Worm (Caenorhabditis elegans) whole organism, L1 larva: ENCODE data around the gene cyp-14A3.
A peak's percentile ranks its signal among the peaks of the same experiment; 100 is the strongest.

Experiments
- C04F5.9 ChIP-seq: sonication (generic microtip); optimal IDR thresholded peaks from 2 replicates; lab custom pipeline; 2016; ENCODE audit warnings: missing genetic modification characterization, missing compliant biosample characterization
- C16A3.4 ChIP-seq: fragments of 150-350 bp; optimal IDR thresholded peaks from 2 replicates; lab custom pipeline; 2014; ENCODE audit warnings: missing biosample characterization, missing genetic modification characterization
- F16B12.6 ChIP-seq: fragments of 150-350 bp; optimal IDR thresholded peaks from 2 replicates; lab custom pipeline; 2014; ENCODE audit warnings: missing biosample characterization, missing genetic modification characterization
- Y116A8C.19 ChIP-seq: sonication (generic microtip); optimal IDR thresholded peaks from 2 replicates; lab custom pipeline; 2016; ENCODE audit warnings: missing compliant biosample characterization, missing genetic modification characterization, borderline replicate concordance
- alr-1 ChIP-seq: fragments of 200-800 bp; sonication (Bioruptor generic); optimal IDR thresholded peaks from 2 replicates; lab custom pipeline; 2018; ENCODE audit warnings: borderline replicate concordance, mild to moderate bottlenecking, missing genetic modification characterization, missing compliant biosample characterization
- aly-2 ChIP-seq: fragments of 150-350 bp; optimal IDR thresholded peaks from 2 replicates; lab custom pipeline; 2014; ENCODE audit warnings: missing biosample characterization, missing genetic modification characterization
- blmp-1 ChIP-seq: fragments of 150-350 bp; optimal IDR thresholded peaks from 2 replicates; lab custom pipeline; 2014; ENCODE audit warnings: missing biosample characterization, missing genetic modification characterization
- ceh-8 ChIP-seq: fragments of 200-800 bp; sonication (Bioruptor generic); optimal IDR thresholded peaks from 2 replicates; lab custom pipeline; 2018; ENCODE audit warnings: mild to moderate bottlenecking, missing genetic modification characterization, moderate library complexity, missing compliant biosample characterization
- ceh-90 ChIP-seq: sonication (generic microtip); optimal IDR thresholded peaks from 2 replicates; lab custom pipeline; 2016; ENCODE audit warnings: missing genetic modification characterization, missing compliant biosample characterization
- ces-1 ChIP-seq: fragments of 150-350 bp; optimal IDR thresholded peaks from 2 replicates; lab custom pipeline; 2014; ENCODE audit warnings: missing biosample characterization, missing genetic modification reagents, missing genetic modification characterization
- dpl-1 ChIP-seq, 3 experiments: fragments of 150-350 bp in 2 of 3; sonication (generic microtip) in 1 of 3; optimal IDR thresholded peaks; 2 replicates each; lab custom pipeline; 2014 to 2017; ENCODE audit warnings: missing biosample characterization in 3 of 3, missing genetic modification characterization in 3 of 3, missing genetic modification reagents in 3 of 3
- dsc-1 ChIP-seq: sonication (generic microtip); optimal IDR thresholded peaks from 2 replicates; lab custom pipeline; 2016; ENCODE audit warnings: mild to moderate bottlenecking, missing genetic modification characterization, missing compliant biosample characterization
- efl-3 ChIP-seq: fragments of 200-800 bp; sonication (Bioruptor generic); optimal IDR thresholded peaks from 2 replicates; lab custom pipeline; 2018; ENCODE audit warnings: mild to moderate bottlenecking, missing genetic modification characterization, missing compliant biosample characterization
- egl-13 ChIP-seq: sonication (generic microtip); optimal IDR thresholded peaks from 2 replicates; lab custom pipeline; 2016; ENCODE audit warnings: missing genotype, missing genetic modification reagents, missing genetic modification characterization, missing compliant biosample characterization
- egl-27 ChIP-seq, 2 experiments: fragments of 150-350 bp in 1 of 2; sonication (generic microtip); optimal IDR thresholded peaks; 3 replicates each; lab custom pipeline; 2017 to 2018; ENCODE audit warnings: missing biosample characterization in 2 of 2, missing genetic modification characterization in 2 of 2, missing genetic modification reagents in 2 of 2
- elt-2 ChIP-seq: sonication (generic microtip); optimal IDR thresholded peaks from 2 replicates; lab custom pipeline; 2016; ENCODE audit warnings: missing genetic modification characterization, mild to moderate bottlenecking, inconsistent platforms, missing compliant biosample characterization, missing genetic modification reagents
- fkh-10 ChIP-seq: sonication (generic microtip); optimal IDR thresholded peaks from 2 replicates; lab custom pipeline; 2017; ENCODE audit warnings: missing biosample characterization, missing genetic modification reagents, missing genetic modification characterization
- fkh-8 ChIP-seq: sonication (generic microtip); optimal IDR thresholded peaks from 2 replicates; lab custom pipeline; 2016; ENCODE audit warnings: mild to moderate bottlenecking, missing genetic modification characterization, missing compliant biosample characterization
- fos-1 ChIP-seq: fragments of 150-350 bp; optimal IDR thresholded peaks from 2 replicates; lab custom pipeline; 2014; ENCODE audit warnings: missing biosample characterization, missing genetic modification characterization
- grh-1 ChIP-seq: fragments of 200-800 bp; sonication (Bioruptor generic); IDR thresholded peaks from 2 replicates; pipeline ENCODE4 v1.3.6; 2022; ENCODE audit warnings: missing genetic modification reagents, missing genetic modification characterization, missing compliant biosample characterization
- hlh-17 ChIP-seq: fragments of 200-800 bp; sonication (Bioruptor generic); optimal IDR thresholded peaks from 2 replicates; lab custom pipeline; 2018; ENCODE audit warnings: missing genetic modification characterization, mild to moderate bottlenecking, missing compliant biosample characterization, moderate library complexity, borderline replicate concordance
- irx-1 ChIP-seq: sonication (generic microtip); optimal IDR thresholded peaks from 2 replicates; lab custom pipeline; 2016; ENCODE audit warnings: missing genetic modification characterization, missing compliant biosample characterization
- isw-1 ChIP-seq: fragments of 200-800 bp; sonication (Bioruptor generic); IDR thresholded peaks from 2 replicates; pipeline ENCODE4 v1.3.6; 2022; ENCODE audit warnings: missing genetic modification characterization, missing compliant biosample characterization
- lin-13 ChIP-seq: fragments of 150-350 bp; optimal IDR thresholded peaks from 2 replicates; lab custom pipeline; 2014; ENCODE audit warnings: missing biosample characterization, missing genetic modification reagents, missing genetic modification characterization
- lin-15B ChIP-seq: fragments of 150-350 bp; sonication (generic microtip); optimal IDR thresholded peaks from 3 replicates; lab custom pipeline; 2014; ENCODE audit warnings: missing biosample characterization, missing genetic modification characterization
- lin-35 ChIP-seq, 2 experiments: fragments of 150-350 bp; optimal IDR thresholded peaks; 2 replicates each; lab custom pipeline; 2014; ENCODE audit warnings: missing biosample characterization in 2 of 2, missing genetic modification characterization in 2 of 2, missing genetic modification reagents in 2 of 2
- lin-39 ChIP-seq: fragments of 150-350 bp; optimal IDR thresholded peaks from 2 replicates; lab custom pipeline; 2014; ENCODE audit warnings: missing biosample characterization, missing genetic modification reagents, missing genetic modification characterization
- lsy-2 ChIP-seq, 2 experiments: fragments of 150-350 bp; optimal IDR thresholded peaks; 2 replicates each; lab custom pipeline; 2014; ENCODE audit warnings: missing biosample characterization in 2 of 2, missing genetic modification characterization in 2 of 2
- mdl-1 ChIP-seq, 2 experiments: fragments of 150-350 bp; optimal IDR thresholded peaks; 2 replicates each; lab custom pipeline; 2014 to 2017; ENCODE audit warnings: missing biosample characterization in 2 of 2, missing genetic modification characterization in 2 of 2, inconsistent platforms in 1 of 2
- nhr-11 ChIP-seq: fragments of 150-350 bp; optimal IDR thresholded peaks from 2 replicates; lab custom pipeline; 2014; ENCODE audit warnings: missing biosample characterization, missing genetic modification characterization
- nhr-20 ChIP-seq: sonication (generic microtip); optimal IDR thresholded peaks from 2 replicates; lab custom pipeline; 2016; ENCODE audit warnings: mild to moderate bottlenecking, missing genetic modification characterization, missing compliant biosample characterization
- nhr-237 ChIP-seq: fragments of 150-350 bp; optimal IDR thresholded peaks from 2 replicates; lab custom pipeline; 2014; ENCODE audit warnings: missing biosample characterization, missing genetic modification characterization
- nhr-47 ChIP-seq: sonication (generic microtip); optimal IDR thresholded peaks from 2 replicates; lab custom pipeline; 2016; ENCODE audit warnings: mild to moderate bottlenecking, missing genetic modification characterization, moderate library complexity, missing compliant biosample characterization
- nhr-71 ChIP-seq: sonication (generic microtip); optimal IDR thresholded peaks from 2 replicates; lab custom pipeline; 2016; ENCODE audit warnings: mild to moderate bottlenecking, missing genetic modification characterization, moderate library complexity, missing compliant biosample characterization
- nhr-77 ChIP-seq: fragments of 150-350 bp; optimal IDR thresholded peaks from 2 replicates; lab custom pipeline; 2014; ENCODE audit warnings: missing biosample characterization, missing genetic modification characterization
- nhr-85 ChIP-seq: sonication (generic microtip); peaks from one replicate; lab custom pipeline; 2016; ENCODE audit warnings: missing genetic modification characterization, inconsistent platforms, missing compliant biosample characterization
- pqm-1 ChIP-seq: sonication (generic microtip); optimal IDR thresholded peaks from 3 replicates; lab custom pipeline; 2017; ENCODE audit warnings: missing biosample characterization, missing genetic modification characterization
- rnt-1 ChIP-seq: sonication (generic microtip); optimal IDR thresholded peaks from 2 replicates; lab custom pipeline; 2016; ENCODE audit warnings: mild to moderate bottlenecking, missing genetic modification characterization, moderate library complexity, missing compliant biosample characterization
- snu-23 ChIP-seq: sonication (generic microtip); optimal IDR thresholded peaks from 2 replicates; lab custom pipeline; 2016; ENCODE audit warnings: missing genetic modification characterization, missing compliant biosample characterization
- sox-4 ChIP-seq: sonication (generic microtip); optimal IDR thresholded peaks from 2 replicates; lab custom pipeline; 2016; ENCODE audit warnings: missing genetic modification characterization, missing compliant biosample characterization
- tbx-2 ChIP-seq: sonication (generic microtip); optimal IDR thresholded peaks from 2 replicates; lab custom pipeline; 2016; ENCODE audit warnings: missing genetic modification characterization, missing compliant biosample characterization
- tlp-1 ChIP-seq: fragments of 150-350 bp; optimal IDR thresholded peaks from 2 replicates; lab custom pipeline; 2014; ENCODE audit warnings: missing biosample characterization, missing genetic modification characterization
- unc-130 ChIP-seq: fragments of 150-350 bp; optimal IDR thresholded peaks from 2 replicates; lab custom pipeline; 2017; ENCODE audit warnings: missing biosample characterization, missing genetic modification characterization, inconsistent platforms
- unc-30 ChIP-seq: sonication (generic microtip); optimal IDR thresholded peaks from 2 replicates; lab custom pipeline; 2017; ENCODE audit warnings: missing biosample characterization, missing genetic modification characterization
- unc-62 ChIP-seq: fragments of 150-350 bp; optimal IDR thresholded peaks from 2 replicates; lab custom pipeline; 2014; ENCODE audit warnings: missing biosample characterization, missing genetic modification reagents, missing genetic modification characterization
- unc-86 ChIP-seq: sonication (generic microtip); optimal IDR thresholded peaks from 2 replicates; lab custom pipeline; 2016; ENCODE audit warnings: missing genetic modification characterization, missing compliant biosample characterization
- unc-98 ChIP-seq: fragments of 200-800 bp; sonication (Bioruptor generic); IDR thresholded peaks from 2 replicates; pipeline ENCODE4 v1.3.6; 2022; ENCODE audit warnings: missing genetic modification characterization, missing compliant biosample characterization
- xbp-1 ChIP-seq: sonication (generic microtip); optimal IDR thresholded peaks from 2 replicates; lab custom pipeline; 2016; ENCODE audit warnings: missing genetic modification characterization, missing compliant biosample characterization
- zag-1 ChIP-seq: fragments of 150-350 bp; optimal IDR thresholded peaks from 2 replicates; lab custom pipeline; 2014; ENCODE audit warnings: missing biosample characterization, missing genetic modification characterization
- ztf-4 ChIP-seq: fragments of 150-350 bp; optimal IDR thresholded peaks from 2 replicates; lab custom pipeline; 2014; ENCODE audit warnings: missing biosample characterization, missing genetic modification characterization

The cyp-14A3 gene

ce11 chrX:13322886-13323285, 48.9 kb upstream of the cyp-14A3 start, which contains the start of gene F46G10.2 (continued):
- no peak for TF ChIP-seq nhr-47 (tag; lab: Kevin White, UChicago)
- no peak for TF ChIP-seq nhr-77 (tag; lab: Kevin White, UChicago)
- TF ChIP-seq ces-1 (GFP tag; lab: Kevin White, UChicago), result no peak
- TF ChIP-seq alr-1 (tag; lab: Kevin White, UChicago), result no peak
- TF ChIP-seq nhr-71 (tag; lab: Kevin White, UChicago), result peak; percentile 24
- TF ChIP-seq irx-1 (tag; lab: Kevin White, UChicago), result no peak
- TF ChIP-seq blmp-1, result peak; percentile 73
- TF ChIP-seq egl-27 (tag; optimal IDR thresholded peaks at IDR 0.05; lab: Kevin White, UChicago), result no peak
- peak in 1 of 2 experiments; percentile 16 for TF ChIP-seq lin-35 (GFP tag; optimal IDR thresholded peaks at IDR 0.05; lab: Kevin White, UChicago)
- TF ChIP-seq lin-13 (GFP tag; lab: Kevin White, UChicago), result no peak
- TF ChIP-seq F16B12.6 (tag; lab: Kevin White, UChicago), result no peak
- no peak for TF ChIP-seq unc-86
- no peak for TF ChIP-seq lin-39 (tag; lab: Kevin White, UChicago)
- TF ChIP-seq ztf-4, result no peak
- TF ChIP-seq unc-30, result no peak
- no peak for TF ChIP-seq unc-98
- TF ChIP-seq sox-4 (tag; lab: Kevin White, UChicago), result no peak
- TF ChIP-seq elt-2 (tag; lab: Kevin White, UChicago), result no peak
- no peak for TF ChIP-seq fkh-10 (GFP tag; lab: Kevin White, UChicago)
- no peak for TF ChIP-seq Y116A8C.19 (tag; lab: Kevin White, UChicago)
- TF ChIP-seq unc-62 (GFP tag; lab: Kevin White, UChicago), result no peak
- TF ChIP-seq nhr-85 (tag; lab: Kevin White, UChicago), result peak; percentile 68
- TF ChIP-seq nhr-20 (tag; lab: Kevin White, UChicago), result peak; percentile 26
- TF ChIP-seq mdl-1 (tag; optimal IDR thresholded peaks at IDR 0.05; lab: Kevin White, UChicago), result peak in 1 of 2 experiments; percentile 16
- no peak for TF ChIP-seq aly-2 (tag; lab: Kevin White, UChicago)

- TF ChIP-seq nhr-47 (tag; lab: Kevin White, UChicago), result peak; percentile 3
- no peak for TF ChIP-seq nhr-77 (tag; lab: Kevin White, UChicago)
- no peak for TF ChIP-seq lin-15B (tag; lab: Kevin White, UChicago)
- no peak for TF ChIP-seq nhr-237 (tag; lab: Kevin White, UChicago)
- peak; percentile 71 for TF ChIP-seq snu-23
- TF ChIP-seq mdl-1 (tag; optimal IDR thresholded peaks at IDR 0.05; lab: Kevin White, UChicago), result no peak
- no peak for TF ChIP-seq sox-4 (tag; lab: Kevin White, UChicago)
- TF ChIP-seq tbx-2 (tag; lab: Kevin White, UChicago), result peak; percentile 23
- no peak for TF ChIP-seq pqm-1 (tag; lab: Kevin White, UChicago)
- peak; percentile 79 for TF ChIP-seq nhr-71 (tag; lab: Kevin White, UChicago)
- TF ChIP-seq lin-39 (tag; lab: Kevin White, UChicago), result no peak
- no peak for TF ChIP-seq nhr-11 (tag; lab: Kevin White, UChicago)
- TF ChIP-seq dsc-1 (tag; lab: Kevin White, UChicago), result no peak
- no peak for TF ChIP-seq unc-130
- no peak for TF ChIP-seq C04F5.9 (tag; lab: Kevin White, UChicago)
- TF ChIP-seq ces-1 (GFP tag; lab: Kevin White, UChicago), result no peak
- no peak for TF ChIP-seq efl-3
- no peak for TF ChIP-seq isw-1 (GFP tag; lab: Robert Waterston, UW)
- no peak for TF ChIP-seq F16B12.6 (tag; lab: Kevin White, UChicago)
- TF ChIP-seq aly-2 (tag; lab: Kevin White, UChicago), result no peak
- no peak for TF ChIP-seq fkh-8 (tag; lab: Kevin White, UChicago)
- TF ChIP-seq ceh-8, result no peak
- peak; percentile 68 for TF ChIP-seq nhr-20 (tag; lab: Kevin White, UChicago)
- TF ChIP-seq grh-1, result 0 out of 2 replicates have a peak, but pooled peaks have one; percentile 14
- TF ChIP-seq ceh-90 (tag; lab: Kevin White, UChicago), result no peak
- peak in 1 of 3 experiments; percentile 23 for TF ChIP-seq dpl-1 (GFP tag; optimal IDR thresholded peaks at IDR 0.05; lab: Kevin White, UChicago)
- no peak for TF ChIP-seq egl-13 (tag; lab: Kevin White, UChicago)
- TF ChIP-seq C16A3.4 (tag; lab: Kevin White, UChicago), result peak; percentile 55
- no peak for TF ChIP-seq Y116A8C.19 (tag; lab: Kevin White, UChicago)
- TF ChIP-seq lsy-2 (tag; optimal IDR thresholded peaks at IDR 0.05; lab: Kevin White, UChicago), result peak; percentile 25 to 59
- no peak for TF ChIP-seq unc-98
- no peak for TF ChIP-seq zag-1 (tag; lab: Kevin White, UChicago)
- peak; percentile 94 for TF ChIP-seq nhr-85 (tag; lab: Kevin White, UChicago)
- TF ChIP-seq xbp-1 (tag; lab: Kevin White, UChicago), result no peak
- TF ChIP-seq hlh-17 (GFP tag; lab: Kevin White, UChicago), result no peak
- no peak for TF ChIP-seq fos-1
- TF ChIP-seq tlp-1 (tag; lab: Kevin White, UChicago), result no peak
- peak; percentile 55 for TF ChIP-seq rnt-1
Observed at ce11 chrX:13320575-13320974, 46.6 kb upstream of the cyp-14A3 start.
